Worm (Caenorhabditis elegans): ENCODE data around the gene fip-3.

- TF ChIP-seq nhr-237 (tag; optimal IDR thresholded peaks at IDR 0.05): no peak
- TF ChIP-seq unc-62 (GFP tag; optimal IDR thresholded peaks at IDR 0.05): no peak
- TF ChIP-seq ceh-82 (tag; optimal IDR thresholded peaks at IDR 0.05): no peak
- TF ChIP-seq snpc-4 (tag; optimal IDR thresholded peaks at IDR 0.05): no peak
- TF ChIP-seq pha-4 (tag; optimal IDR thresholded peaks at IDR 0.05): no peak
- TF ChIP-seq tbx-2 (tag; optimal IDR thresholded peaks at IDR 0.05): no peak
- TF ChIP-seq pqm-1 (tag; optimal IDR thresholded peaks at IDR 0.05): no peak
- no peak for TF ChIP-seq nhr-77 (tag; optimal IDR thresholded peaks at IDR 0.05)
- peak; percentile 96 for TF ChIP-seq elt-1 (tag; optimal IDR thresholded peaks at IDR 0.05)
- no peak for TF ChIP-seq ama-1 (optimal IDR thresholded peaks at IDR 0.05)
These were observed 15.4 kb downstream of the fip-3 start for ce11 chrIII:8573869-8574268.
